Fruit fly (Drosophila melanogaster) whole organism: ENCODE measurements around the gene CG31275.

ENCODE experiments used
- CG8478 ChIP-seq: fragments of >200 bp; optimal IDR thresholded peaks from 2 replicates; lab custom pipeline; 2018; ENCODE audit warnings: inconsistent platforms
- Dll ChIP-seq: fragments of >200 bp; optimal IDR thresholded peaks from 2 replicates; lab custom pipeline; 2017
- pan ChIP-seq: fragments of >200 bp; optimal IDR thresholded peaks from 2 replicates; lab custom pipeline; 2017
- psq ChIP-seq: fragments of >200 bp; optimal IDR thresholded peaks from 2 replicates; lab custom pipeline; 2017
- usp ChIP-seq: fragments of >200 bp; optimal IDR thresholded peaks from 2 replicates; lab custom pipeline; 2017; ENCODE audit warnings: missing biosample characterization, missing genetic modification characterization, mixed read lengths

DNA sequence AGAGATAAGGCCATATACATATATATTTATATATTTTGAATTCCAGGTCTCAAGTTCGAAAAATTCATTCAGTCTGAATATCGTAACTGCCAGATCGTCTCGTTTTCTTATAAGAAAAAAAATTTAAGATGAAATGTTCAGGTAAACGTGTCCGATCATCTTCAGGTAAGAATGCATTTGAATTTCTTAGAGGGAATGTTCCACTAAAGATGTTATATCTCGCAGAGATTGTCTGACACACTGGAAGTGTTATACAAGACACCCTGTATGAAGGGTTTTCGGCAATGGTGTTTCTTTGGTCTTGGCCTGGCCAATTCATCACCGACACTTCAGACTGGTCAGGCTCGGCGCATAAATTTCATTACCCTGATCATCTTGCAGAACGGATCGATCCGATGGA, 20.4 kb downstream of the CG31275 start:
- no peak for TF ChIP-seq CG8478 (lab: Kevin White, UChicago)
- no peak for TF ChIP-seq psq (lab: Kevin White, UChicago)
- TF ChIP-seq usp (GFP tag; lab: Kevin White, UChicago) = no peak
- TF ChIP-seq pan (lab: Kevin White, UChicago) = no peak
- TF ChIP-seq Dll (lab: Kevin White, UChicago) = no peak
